Fruit fly (Drosophila melanogaster): ENCODE results near the gene CG10026.
A peak's percentile ranks its signal among the peaks of the same experiment; 100 is the strongest.

The CG10026 gene

dm6 chr2L:19415133-19415532 lies 38.9 kb upstream of the CG10026 start (continued):
- TF ChIP-seq CG12299 (tag; optimal IDR thresholded peaks at IDR 0.05), result no peak
- no peak for TF ChIP-seq CG11560 (tag; IDR thresholded peaks at IDR 0.05)
- TF ChIP-seq CTCF (GFP tag; optimal IDR thresholded peaks at IDR 0.05), result peak; percentile 91
- peak; percentile 44 for TF ChIP-seq Med (GFP tag)
- TF ChIP-seq nerfin-1 (tag; optimal IDR thresholded peaks at IDR 0.05), result no peak
- TF ChIP-seq ash1 (GFP tag; optimal IDR thresholded peaks at IDR 0.05), result no peak
- peak in 1 of 2 experiments; percentile 53 for TF ChIP-seq Pdp1 (GFP tag; optimal IDR thresholded peaks at IDR 0.05)
- TF ChIP-seq sr (GFP tag; IDR thresholded peaks at IDR 0.05), result peak; percentile 62; the same call in 2 of the 3 replicates
- peak; percentile 89 for TF ChIP-seq CG4360 (GFP tag; IDR thresholded peaks at IDR 0.05)

DNA sequence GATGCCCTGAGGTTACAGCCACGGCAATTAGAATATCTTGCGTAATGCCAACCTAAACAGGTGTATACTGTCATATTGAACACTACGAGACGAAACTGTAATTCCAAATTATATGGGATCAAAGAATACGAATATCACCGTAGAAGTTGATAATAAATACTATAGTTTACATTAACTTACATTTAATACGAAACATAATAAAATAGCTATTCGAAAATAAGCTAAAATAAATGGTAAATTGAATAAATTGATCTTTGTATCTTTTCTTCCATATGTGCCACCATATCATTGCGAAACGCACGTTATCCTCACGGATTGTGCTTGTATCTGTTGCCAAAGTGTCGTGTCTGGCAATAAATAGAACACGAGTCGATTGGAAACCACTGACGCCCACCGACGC lies 38.2 kb upstream of the CG10026 start:
- TF ChIP-seq CoRest (tag; optimal IDR thresholded peaks at IDR 0.05) (peak; percentile 49), HLH54F (GFP tag; optimal IDR thresholded peaks at IDR 0.05) (peak; percentile 8), CG2120 (GFP tag; optimal IDR thresholded peaks at IDR 0.05) (peak; percentile 31), Poxn (GFP tag; IDR thresholded peaks at IDR 0.05) (no peak), Adf1 (GFP tag; IDR thresholded peaks at IDR 0.05) (0 out of 2 replicates have a peak, but pooled peaks have one; percentile 23), CG3281 (GFP tag; optimal IDR thresholded peaks at IDR 0.05) (peak; percentile 41), caup (GFP tag; optimal IDR thresholded peaks at IDR 0.05; ENCODE audit: severe bottlenecking) (peak; percentile 16), row (GFP tag; IDR thresholded peaks at IDR 0.05) (peak; percentile 28; the same call in 1 of the 3 replicates), CG5180 (GFP tag; optimal IDR thresholded peaks at IDR 0.05) (no peak), CG8290 (GFP tag; optimal IDR thresholded peaks at IDR 0.05) (no peak), CG8290 (tag; optimal IDR thresholded peaks at IDR 0.05) (peak in 1 of 2 experiments; percentile 17), Eip74EF (GFP tag; optimal IDR thresholded peaks at IDR 0.05) (no peak), CG16863 (GFP tag; optimal IDR thresholded peaks at IDR 0.05) (no peak), CG9932 (GFP tag; IDR thresholded peaks at IDR 0.05) (peak; percentile 45), HmgZ (tag; optimal IDR thresholded peaks at IDR 0.05) (peak; percentile 14), CG11504 (tag; optimal IDR thresholded peaks at IDR 0.05) (peak; percentile 10), CG17328 (GFP tag; IDR thresholded peaks at IDR 0.05) (no peak), Deaf1 (tag; optimal IDR thresholded peaks at IDR 0.05) (peak; percentile 3), klu (GFP tag; IDR thresholded peaks at IDR 0.05) (no peak), rib (GFP tag; IDR thresholded peaks at IDR 0.05) (no peak), Rfx (GFP tag; IDR thresholded peaks at IDR 0.05) (peak; percentile 40; the same call in 1 of the 2 replicates), CG9817 (tag; optimal IDR thresholded peaks at IDR 0.05) (peak; percentile 47), Mrtf (GFP tag; IDR thresholded peaks at IDR 0.05) (peak; percentile 28; the same call in 1 of the 3 replicates), CG12659 (GFP tag; optimal IDR thresholded peaks at IDR 0.05) (peak; percentile 35), CG3847 (GFP tag; IDR thresholded peaks at IDR 0.05) (0 out of 2 replicates have a peak, but pooled peaks have one; percentile 38), Pdp1 (GFP tag; optimal IDR thresholded peaks at IDR 0.05) (peak in 1 of 2 experiments; percentile 33), Ada2b (GFP tag; IDR thresholded peaks at IDR 0.05) (0 out of 2 replicates have a peak, but pooled peaks have one; percentile 7), sug (tag; optimal IDR thresholded peaks at IDR 0.05) (peak; percentile 15), slbo (GFP tag; IDR thresholded peaks at IDR 0.05) (peak; percentile 62), CG11456 (GFP tag; IDR thresholded peaks at IDR 0.05) (0 out of 3 replicates have a peak, but pooled peaks have one; percentile 41), CG12769 (tag; optimal IDR thresholded peaks at IDR 0.05) (peak; percentile 50), hkb (optimal IDR thresholded peaks at IDR 0.05) (no peak), hkb (GFP tag; IDR thresholded peaks at IDR 0.05) (0 out of 2 replicates have a peak, but pooled peaks have one; percentile 36), al (GFP tag; IDR thresholded peaks at IDR 0.05) (peak; percentile 63; the same call in 1 of the 2 replicates), unpg (GFP tag; optimal IDR thresholded peaks at IDR 0.05) (no peak), wdn (GFP tag; IDR thresholded peaks at IDR 0.05) (0 out of 2 replicates have a peak, but pooled peaks have one; percentile 16), Atf6 (GFP tag; IDR thresholded peaks at IDR 0.05) (peak; percentile 59), CG2678 (tag; optimal IDR thresholded peaks at IDR 0.05) (peak; percentile 40), gem (tag; optimal IDR thresholded peaks at IDR 0.05) (peak; percentile 24), fd3F (GFP tag; optimal IDR thresholded peaks at IDR 0.05) (peak; percentile 46), shn (GFP tag; optimal IDR thresholded peaks at IDR 0.05) (no peak), MTF-1 (GFP tag; optimal IDR thresholded peaks at IDR 0.05; ENCODE audit: borderline replicate concordance) (no peak)
